Worm (Caenorhabditis elegans): Measurements from ENCODE around the gene fbxb-84.
"Not testable (repeated sequence)": the region's sequence is repeated elsewhere in the genome, so short reads cannot be mapped to it uniquely, and the experiment has no call there.

ce11 chrIII:97018-97417 lies 49.3 kb downstream of the fbxb-84 start, which contains the start of gene C29F9.8:
- TF ChIP-seq fkh-2, skn-1, ceh-16, nhr-237 (tag; optimal IDR thresholded peaks at IDR 0.05): not testable (repeated sequence)

Measured in whole organism, L3 larva.